Worm (Caenorhabditis elegans): ENCODE results near the gene Y17G9B.2.

ce11 chrIV:4764422-4764821 lies 478 bp downstream of the Y17G9B.2 start, which contains the start of gene npp-26:
- TF ChIP-seq mxl-1 (tag; optimal IDR thresholded peaks at IDR 0.05) (no peak), lin-54 (GFP tag; optimal IDR thresholded peaks at IDR 0.05) (no peak), lin-26 (GFP tag; IDR thresholded peaks at IDR 0.05) (no peak), mel-28 (tag; optimal IDR thresholded peaks at IDR 0.05; ENCODE audit: borderline replicate concordance) (no peak), hlh-26 (GFP tag; conservative IDR thresholded peaks at IDR 0.05) (no peak), nhr-179 (tag; optimal IDR thresholded peaks at IDR 0.05) (no peak)

Data from whole organism, young adult.